Fruit fly (Drosophila melanogaster) whole organism, pupa: ENCODE data around the gene koko.

Experiments
- CG10348 ChIP-seq: fragments of 200-800 bp; sonication (Bioruptor generic); IDR thresholded peaks from 2 replicates; pipeline ENCODE4 v1.3.6; 2022; ENCODE audit warnings: missing biosample characterization, missing genetic modification characterization
- CG13204 ChIP-seq: fragments of 200-800 bp; sonication (Bioruptor generic); optimal IDR thresholded peaks from 2 replicates; lab custom pipeline; 2018; ENCODE audit warnings: missing biosample characterization, mild to moderate bottlenecking, missing genetic modification characterization, moderate library complexity
- CG34367 ChIP-seq: fragments of 200-800 bp; sonication (Bioruptor generic); optimal IDR thresholded peaks from 2 replicates; lab custom pipeline; 2018; ENCODE audit warnings: missing biosample characterization, mild to moderate bottlenecking, missing genetic modification characterization
- CG4496 ChIP-seq: fragments of 200-800 bp; sonication (Bioruptor generic); IDR thresholded peaks from 3 replicates; pipeline ENCODE4 v1.3.6; 2022; ENCODE audit warnings: missing biosample characterization, missing genetic modification characterization
- CG8301 ChIP-seq: fragments of 200-800 bp; sonication (Bioruptor generic); optimal IDR thresholded peaks from 2 replicates; lab custom pipeline; 2018; ENCODE audit warnings: missing biosample characterization, mild to moderate bottlenecking, missing genetic modification characterization

DNA sequence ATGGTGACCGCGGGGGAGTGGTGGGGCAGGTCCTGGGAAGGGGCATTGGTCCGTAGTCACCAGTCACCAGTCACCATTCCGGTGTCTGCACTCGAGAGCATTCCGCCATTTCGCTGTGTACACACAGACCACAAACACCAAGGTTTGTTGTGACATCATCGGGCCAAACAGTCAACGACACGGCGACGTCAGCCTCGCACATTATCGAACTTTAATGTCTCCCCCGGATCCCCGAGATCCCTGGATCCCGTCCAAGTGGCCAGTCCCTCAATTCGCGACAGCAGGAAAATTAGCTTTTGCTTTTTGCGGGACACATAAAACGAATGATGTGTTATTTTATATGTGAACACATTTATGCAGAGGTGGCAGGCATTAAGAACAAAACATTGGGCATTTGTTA, 8.0 kb upstream of the koko start:
- TF ChIP-seq CG8301 (tag; lab: Kevin White, UChicago) (no peak), CG4496 (GFP tag; lab: Robert Waterston, UW) (0 out of 3 replicates have a peak, but pooled peaks have one; percentile 32), CG13204 (GFP tag; lab: Kevin White, UChicago) (no peak), CG34367 (tag; lab: Kevin White, UChicago) (no peak), CG10348 (no peak)
